Worm (Caenorhabditis elegans): ENCODE measurements around the gene str-264.

DNA sequence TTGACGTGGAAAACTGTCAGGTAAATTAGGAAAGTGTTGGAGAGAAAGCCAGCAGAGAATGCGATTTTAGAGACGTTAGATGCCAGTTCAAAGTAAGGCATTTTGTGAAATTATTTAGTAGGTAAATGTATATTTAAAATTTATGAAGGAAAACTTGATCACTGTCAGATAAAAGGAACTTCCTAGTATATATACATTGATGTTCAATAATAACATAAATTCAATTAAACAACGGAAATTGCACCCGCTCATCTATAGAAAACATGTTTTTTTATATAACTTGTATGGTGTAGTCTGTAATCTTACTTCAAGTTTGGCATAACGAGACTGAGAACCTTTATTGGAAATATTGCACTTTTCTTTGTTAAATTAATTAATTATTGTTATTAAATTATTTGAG lies 33.3 kb downstream of the str-264 start, which contains the start of gene str-71:
- TF ChIP-seq attf-3 (GFP tag; conservative IDR thresholded peaks at IDR 0.05) (no peak), hrde-1 (tag; optimal IDR thresholded peaks at IDR 0.05; ENCODE audit: borderline replicate concordance) (no peak), K11D2.4 (GFP tag; IDR thresholded peaks at IDR 0.05) (no peak), lag-1 (GFP tag; IDR thresholded peaks at IDR 0.05) (no peak)

Measured in whole organism, young adult.